Fruit fly (Drosophila melanogaster) whole organism, embryonic: ENCODE results near the gene Prim2.

ENCODE experiments used
- Ada2b ChIP-seq: fragments of 200-800 bp; sonication (Bioruptor generic); IDR thresholded peaks from 2 replicates; pipeline ENCODE4 v1.3.6; 2022; ENCODE audit warnings: missing biosample characterization, missing genetic modification characterization
- CG11398 ChIP-seq: fragments of 200-800 bp; sonication (Bioruptor generic); optimal IDR thresholded peaks from 2 replicates; lab custom pipeline; 2016; ENCODE audit warnings: missing biosample characterization, missing genetic modification characterization
- CG11723 ChIP-seq: fragments of 200-800 bp; sonication (Bioruptor generic); optimal IDR thresholded peaks from 2 replicates; lab custom pipeline; 2017; ENCODE audit warnings: missing biosample characterization, mild to moderate bottlenecking, missing genetic modification characterization
- CG14860 ChIP-seq: fragments of 200-800 bp; sonication (Bioruptor generic); IDR thresholded peaks from 3 replicates; pipeline ENCODE4 v1.3.6; 2022; ENCODE audit warnings: missing biosample characterization, missing genetic modification characterization; ENCODE audit not compliant: partially characterized antibody
- CG15073 ChIP-seq: fragments of 200-800 bp; sonication (Bioruptor generic); optimal IDR thresholded peaks from 2 replicates; lab custom pipeline; 2016; ENCODE audit warnings: missing biosample characterization, missing genetic modification characterization
- CG15514 ChIP-seq: fragments of 200-800 bp; sonication (Bioruptor generic); optimal IDR thresholded peaks from 3 replicates; lab custom pipeline; 2017; ENCODE audit warnings: missing biosample characterization, missing genetic modification characterization, mild to moderate bottlenecking, moderate library complexity, missing genetic modification reagents
- CG2875 ChIP-seq: fragments of 200-800 bp; sonication (Bioruptor generic); optimal IDR thresholded peaks from 2 replicates; lab custom pipeline; 2017; ENCODE audit warnings: missing biosample characterization, mild to moderate bottlenecking, missing genetic modification characterization, missing genetic modification reagents
- CG34376 ChIP-seq: fragments of 200-800 bp; sonication (Bioruptor generic); optimal IDR thresholded peaks from 2 replicates; lab custom pipeline; 2018; ENCODE audit warnings: missing biosample characterization, mild to moderate bottlenecking, missing genetic modification characterization
- CG7372 ChIP-seq: fragments of 200-800 bp; sonication (Bioruptor generic); IDR thresholded peaks from 2 replicates; pipeline ENCODE4 v1.3.6; 2022; ENCODE audit warnings: missing biosample characterization, missing genetic modification characterization
- Chrac-16 ChIP-seq: fragments of 200-800 bp; sonication (Bioruptor generic); optimal IDR thresholded peaks from 3 replicates; lab custom pipeline; 2016; ENCODE audit warnings: missing biosample characterization, missing genetic modification characterization
- D ChIP-seq, 2 experiments: fragments of 200-800 bp in 1 of 2; fragments of >200 bp in 1 of 2; sonication (Bioruptor generic) in 1 of 2; optimal IDR thresholded peaks; 2 replicates in 1 of 2; 3 replicates in 1 of 2; lab custom pipeline; 2017; ENCODE audit warnings: mild to moderate bottlenecking in 1 of 2, missing biosample characterization in 1 of 2, missing genetic modification characterization in 1 of 2, missing genetic modification reagents in 1 of 2
- Deaf1 ChIP-seq: fragments of 200-800 bp; optimal IDR thresholded peaks from 3 replicates; lab custom pipeline; 2019; ENCODE audit warnings: missing biosample characterization, mild to moderate bottlenecking, missing genetic modification characterization, moderate library complexity
- Hand ChIP-seq: fragments of 200-800 bp; sonication (Bioruptor generic); optimal IDR thresholded peaks from 2 replicates; lab custom pipeline; 2017; ENCODE audit warnings: mild to moderate bottlenecking, missing biosample characterization, missing genetic modification reagents, missing genetic modification characterization
- Hr51 ChIP-seq, 2 experiments: fragments of 200-800 bp; sonication (Bioruptor generic); optimal IDR thresholded peaks; 2 replicates in 1 of 2; 3 replicates in 1 of 2; lab custom pipeline; 2016 to 2018; ENCODE audit warnings: missing biosample characterization in 2 of 2, missing genetic modification characterization in 2 of 2, mild to moderate bottlenecking in 1 of 2, moderate library complexity in 1 of 2
- Jarid2 ChIP-seq: fragments of 200-800 bp; sonication (Bioruptor generic); optimal IDR thresholded peaks from 3 replicates; lab custom pipeline; 2017; ENCODE audit warnings: mild to moderate bottlenecking, missing biosample characterization, missing genetic modification reagents, missing genetic modification characterization
- Lim3 ChIP-seq: fragments of 200-800 bp; sonication (Bioruptor generic); IDR thresholded peaks from 2 replicates; pipeline ENCODE4 v1.3.6; 2022; ENCODE audit warnings: missing biosample characterization, missing genetic modification characterization
- Med ChIP-seq: fragments of 200-800 bp; sonication (Bioruptor generic); peaks from one replicate; lab custom pipeline; 2016; ENCODE audit warnings: missing biosample characterization, missing genetic modification characterization, mild to moderate bottlenecking, inconsistent platforms, moderate library complexity
- NK7.1 ChIP-seq: fragments of 200-800 bp; sonication (Bioruptor generic); optimal IDR thresholded peaks from 3 replicates; lab custom pipeline; 2016; ENCODE audit warnings: missing biosample characterization, missing genetic modification characterization
- Opbp ChIP-seq: fragments of 200-800 bp; sonication (Bioruptor generic); IDR thresholded peaks from 3 replicates; pipeline ENCODE4 v1.3.6; 2022; ENCODE audit warnings: missing biosample characterization, missing genetic modification characterization; ENCODE audit not compliant: partially characterized antibody
- Pdp1 ChIP-seq, 2 experiments: fragments of 200-800 bp; sonication (Bioruptor generic); optimal IDR thresholded peaks; 3 replicates each; lab custom pipeline; 2016; ENCODE audit warnings: missing biosample characterization in 2 of 2, missing genetic modification characterization in 2 of 2, mild to moderate bottlenecking in 1 of 2, moderate library complexity in 1 of 2
- Sry-δ ChIP-seq: fragments of 200-800 bp; sonication (Bioruptor generic); optimal IDR thresholded peaks from 2 replicates; lab custom pipeline; 2016; ENCODE audit warnings: missing biosample characterization, missing genetic modification characterization
- ac ChIP-seq: fragments of 200-800 bp; sonication (Bioruptor generic); optimal IDR thresholded peaks from 3 replicates; lab custom pipeline; 2017; ENCODE audit warnings: missing biosample characterization, mild to moderate bottlenecking, missing genetic modification characterization
- bab2 ChIP-seq: fragments of 200-800 bp; sonication (Bioruptor generic); optimal IDR thresholded peaks from 2 replicates; lab custom pipeline; 2016; ENCODE audit warnings: missing biosample characterization, missing genetic modification characterization
- br ChIP-seq: fragments of >200 bp; optimal IDR thresholded peaks from 2 replicates; lab custom pipeline; 2017
- btn ChIP-seq: fragments of 200-800 bp; sonication (Bioruptor generic); optimal IDR thresholded peaks from 2 replicates; lab custom pipeline; 2016; ENCODE audit warnings: missing biosample characterization, missing genetic modification characterization
- dysf ChIP-seq: fragments of 200-800 bp; sonication (Bioruptor generic); IDR thresholded peaks from 3 replicates; pipeline ENCODE4 v1.3.6; 2022; ENCODE audit warnings: missing biosample characterization, missing genetic modification characterization
- gsb ChIP-seq: fragments of 200-800 bp; sonication (Bioruptor generic); IDR thresholded peaks from 2 replicates; pipeline ENCODE4 v1.3.6; 2022; ENCODE audit warnings: missing biosample characterization, missing genetic modification characterization
- kay ChIP-seq: fragments of 200-800 bp; sonication (Bioruptor generic); optimal IDR thresholded peaks from 2 replicates; lab custom pipeline; 2016; ENCODE audit warnings: missing biosample characterization, missing genetic modification characterization
- lola ChIP-seq, 3 experiments: fragments of >200 bp in 2 of 3; fragments of 200-800 bp in 1 of 3; sonication (Bioruptor generic) in 1 of 3; optimal IDR thresholded peaks; 2 replicates each; lab custom pipeline; 2017 to 2019; ENCODE audit warnings: missing biosample characterization in 3 of 3, missing genetic modification characterization in 3 of 3, mild to moderate bottlenecking in 1 of 3, moderate library complexity in 1 of 3
- nau ChIP-seq: fragments of 200-800 bp; sonication (Bioruptor generic); optimal IDR thresholded peaks from 3 replicates; lab custom pipeline; 2017; ENCODE audit warnings: missing biosample characterization, mild to moderate bottlenecking, missing genetic modification characterization, missing genetic modification reagents
- oc ChIP-seq: fragments of 200-800 bp; sonication (Bioruptor generic); optimal IDR thresholded peaks from 2 replicates; lab custom pipeline; 2018; ENCODE audit warnings: missing biosample characterization, mild to moderate bottlenecking, missing genetic modification characterization, moderate library complexity
- pnt ChIP-seq: fragments of 200-800 bp; sonication (Bioruptor generic); optimal IDR thresholded peaks from 3 replicates; lab custom pipeline; 2016; ENCODE audit warnings: missing biosample characterization, missing genetic modification characterization
- rib ChIP-seq: fragments of 200-800 bp; sonication (Bioruptor generic); IDR thresholded peaks from 2 replicates; pipeline ENCODE4 v1.3.6; 2022; ENCODE audit warnings: missing biosample characterization, missing genetic modification characterization
- salm ChIP-seq: fragments of 200-800 bp; sonication (Bioruptor generic); optimal IDR thresholded peaks from 2 replicates; lab custom pipeline; 2018; ENCODE audit warnings: missing biosample characterization, mild to moderate bottlenecking, missing genetic modification characterization
- sens ChIP-seq: fragments of 200-800 bp; sonication (Bioruptor generic); peaks from one replicate; lab custom pipeline; 2016; ENCODE audit warnings: missing biosample characterization, missing genetic modification characterization
- sug ChIP-seq: fragments of 200-800 bp; optimal IDR thresholded peaks from 2 replicates; lab custom pipeline; 2019; ENCODE audit warnings: missing biosample characterization, mild to moderate bottlenecking, missing genetic modification characterization, moderate library complexity
- tap ChIP-seq: fragments of 200-800 bp; optimal IDR thresholded peaks from 3 replicates; lab custom pipeline; 2019; ENCODE audit warnings: missing biosample characterization, mild to moderate bottlenecking, missing genetic modification characterization, moderate library complexity
- ttk ChIP-seq: fragments of 200-800 bp; sonication (Bioruptor generic); IDR thresholded peaks from 2 replicates; pipeline ENCODE4 v2.1.2; 2022; ENCODE audit warnings: missing biosample characterization, missing genetic modification characterization
- vfl ChIP-seq: fragments of 200-800 bp; sonication (Bioruptor generic); optimal IDR thresholded peaks from 2 replicates; lab custom pipeline; 2016; ENCODE audit warnings: missing biosample characterization, missing genetic modification characterization

The Prim2 gene

dm6 chr3L:20401026-20401912, 39.9 kb upstream of the Prim2 start, which contains the start of gene trbl (continued):
- TF ChIP-seq pnt (GFP tag; lab: Kevin White, UChicago) = no peak
- no peak for TF ChIP-seq sug (tag; lab: Kevin White, UChicago)
- peak; percentile 68 for TF ChIP-seq CG15514 (GFP tag; lab: Kevin White, UChicago)
- no peak for TF ChIP-seq kay (GFP tag; lab: Kevin White, UChicago)
- no peak for TF ChIP-seq Sry-δ
- TF ChIP-seq nau (GFP tag; lab: Kevin White, UChicago) = peak; percentile 68
- TF ChIP-seq Ada2b (GFP tag; lab: Robert Waterston, UW) = no peak
- TF ChIP-seq Lim3 (GFP tag; lab: Robert Waterston, UW) = no peak
- peak; percentile 11 for TF ChIP-seq ac
- no peak for TF ChIP-seq CG2875
- peak; percentile 25 for TF ChIP-seq CG11723
- no peak for TF ChIP-seq Chrac-16 (GFP tag; lab: Kevin White, UChicago)
- peak; percentile 17 for TF ChIP-seq CG11398
- TF ChIP-seq btn (GFP tag; lab: Kevin White, UChicago) = no peak
- TF ChIP-seq D (optimal IDR thresholded peaks at IDR 0.05; lab: Kevin White, UChicago) = peak; percentile 22
- no peak for TF ChIP-seq D (GFP tag; optimal IDR thresholded peaks at IDR 0.05; lab: Kevin White, UChicago)
- peak; percentile 57 for TF ChIP-seq salm (tag; lab: Kevin White, UChicago)
- peak; percentile 94 for TF ChIP-seq Deaf1
- peak; percentile 59; the same call in 1 of the 2 replicates for TF ChIP-seq rib (GFP tag; lab: Robert Waterston, UW)
- peak; percentile 92 for TF ChIP-seq CG15073 (GFP tag; lab: Kevin White, UChicago)
- TF ChIP-seq vfl (GFP tag; lab: Kevin White, UChicago) = no peak

- TF ChIP-seq CG7372 (GFP tag; lab: Robert Waterston, UW) (no peak), dysf (GFP tag; lab: Robert Waterston, UW) (no peak), Hand (GFP tag; lab: Kevin White, UChicago) (no peak), ttk (GFP tag; lab: Robert Waterston, UW) (no peak), Med (GFP tag; lab: Kevin White, UChicago) (peak; percentile 17), sens (peak; percentile 82), Jarid2 (GFP tag; lab: Kevin White, UChicago) (no peak), br (lab: Kevin White, UChicago) (no peak), Pdp1 (GFP tag; optimal IDR thresholded peaks at IDR 0.05; lab: Kevin White, UChicago) (peak in 1 of 2 experiments; percentile 10), bab2 (no peak), tap (no peak), NK7.1 (GFP tag; lab: Kevin White, UChicago) (no peak), gsb (GFP tag; lab: Robert Waterston, UW) (no peak), Ada2b (GFP tag; lab: Robert Waterston, UW) (no peak), Opbp (no peak), btn (GFP tag; lab: Kevin White, UChicago) (no peak), CG14860 (GFP tag; lab: Robert Waterston, UW) (no peak), oc (no peak), Hr51 (GFP tag; optimal IDR thresholded peaks at IDR 0.05; lab: Kevin White, UChicago) (peak in 1 of 2 experiments; percentile 5), CG34376 (no peak), lola (GFP tag; optimal IDR thresholded peaks at IDR 0.05; lab: Kevin White, UChicago) (no peak)
These were observed 39.1 kb upstream of the Prim2 start for dm6 chr3L:20400515-20400914.
